Fruit fly (Drosophila melanogaster): ENCODE measurements around the gene Atg4a.

The Atg4a gene

dm6 chr2L:1048846-1049245 lies 31.9 kb upstream of the Atg4a start:
- TF ChIP-seq cic (GFP tag; optimal IDR thresholded peaks at IDR 0.05) = peak; percentile 7
- TF ChIP-seq cnc (optimal IDR thresholded peaks at IDR 0.05) = no peak

- TF ChIP-seq CG11617 (GFP tag; optimal IDR thresholded peaks at IDR 0.05) (no peak), tj (GFP tag; optimal IDR thresholded peaks at IDR 0.05) (no peak)
Observed at dm6 chr2L:1049361-1049760, 31.4 kb upstream of the Atg4a start.

dm6 chr2L:1056631-1057030 lies 24.1 kb upstream of the Atg4a start:
- no peak for TF ChIP-seq ovo (GFP tag; optimal IDR thresholded peaks at IDR 0.05)
- no peak for TF ChIP-seq CG7101 (tag; optimal IDR thresholded peaks at IDR 0.05)
- no peak for TF ChIP-seq CG12768 (GFP tag; optimal IDR thresholded peaks at IDR 0.05)
- TF ChIP-seq toe (GFP tag; optimal IDR thresholded peaks at IDR 0.05) = no peak
- TF ChIP-seq Hr96 (GFP tag; optimal IDR thresholded peaks at IDR 0.05) = no peak
- no peak for TF ChIP-seq Clk (GFP tag; optimal IDR thresholded peaks at IDR 0.05)

- TF ChIP-seq CG7101 (tag; optimal IDR thresholded peaks at IDR 0.05) = no peak
- no peak for TF ChIP-seq pad (GFP tag; optimal IDR thresholded peaks at IDR 0.05)
- no peak for TF ChIP-seq cic (GFP tag; optimal IDR thresholded peaks at IDR 0.05)
- no peak for TF ChIP-seq Clk (GFP tag; optimal IDR thresholded peaks at IDR 0.05)
- TF ChIP-seq CG5204 (GFP tag; optimal IDR thresholded peaks at IDR 0.05) = no peak
- no peak for TF ChIP-seq Crg-1 (GFP tag; optimal IDR thresholded peaks at IDR 0.05)
- no peak for TF ChIP-seq CG1620 (GFP tag; optimal IDR thresholded peaks at IDR 0.05)
- TF ChIP-seq Mnt (GFP tag; optimal IDR thresholded peaks at IDR 0.05) = no peak
- TF ChIP-seq ovo (GFP tag; optimal IDR thresholded peaks at IDR 0.05) = no peak
Observed at dm6 chr2L:1057513-1057912, 23.2 kb upstream of the Atg4a start.

dm6 chr2L:1062473-1063363 lies 18.0 kb upstream of the Atg4a start:
- TF ChIP-seq CG33017 (tag; optimal IDR thresholded peaks at IDR 0.05) (no peak), Clk (GFP tag; optimal IDR thresholded peaks at IDR 0.05) (no peak), bab1 (GFP tag; optimal IDR thresholded peaks at IDR 0.05) (no peak), pad (GFP tag; optimal IDR thresholded peaks at IDR 0.05) (peak; percentile 24)

dm6 chr2L:1063695-1064094 lies 17.0 kb upstream of the Atg4a start:
- TF ChIP-seq Mnt (GFP tag; optimal IDR thresholded peaks at IDR 0.05) (no peak), Hr96 (GFP tag; optimal IDR thresholded peaks at IDR 0.05) (no peak), CG33017 (tag; optimal IDR thresholded peaks at IDR 0.05) (no peak), Crg-1 (GFP tag; optimal IDR thresholded peaks at IDR 0.05) (no peak), toe (GFP tag; optimal IDR thresholded peaks at IDR 0.05) (no peak), pad (GFP tag; optimal IDR thresholded peaks at IDR 0.05) (no peak), ovo (GFP tag; optimal IDR thresholded peaks at IDR 0.05) (no peak), tj (GFP tag; optimal IDR thresholded peaks at IDR 0.05) (no peak), CG14711 (tag; optimal IDR thresholded peaks at IDR 0.05) (no peak), CG5204 (GFP tag; optimal IDR thresholded peaks at IDR 0.05) (no peak), kay (GFP tag; ENCODE audit: borderline replicate concordance) (no peak), CG11617 (GFP tag; optimal IDR thresholded peaks at IDR 0.05) (no peak), cic (GFP tag; optimal IDR thresholded peaks at IDR 0.05) (no peak), bab1 (GFP tag; optimal IDR thresholded peaks at IDR 0.05) (no peak)

dm6 chr2L:1064544-1064943 lies 16.2 kb upstream of the Atg4a start:
- TF ChIP-seq CG12768 (GFP tag; optimal IDR thresholded peaks at IDR 0.05) (no peak), cic (GFP tag; optimal IDR thresholded peaks at IDR 0.05) (no peak), Clk (GFP tag; optimal IDR thresholded peaks at IDR 0.05) (no peak), CG14711 (tag; optimal IDR thresholded peaks at IDR 0.05) (no peak), ovo (GFP tag; optimal IDR thresholded peaks at IDR 0.05) (no peak), pad (GFP tag; optimal IDR thresholded peaks at IDR 0.05) (no peak), CG1620 (GFP tag; optimal IDR thresholded peaks at IDR 0.05) (no peak), Hr96 (GFP tag; optimal IDR thresholded peaks at IDR 0.05) (no peak), CG7101 (tag; optimal IDR thresholded peaks at IDR 0.05) (no peak), Mnt (GFP tag; optimal IDR thresholded peaks at IDR 0.05) (no peak), CG5204 (GFP tag; optimal IDR thresholded peaks at IDR 0.05) (no peak), toe (GFP tag; optimal IDR thresholded peaks at IDR 0.05) (no peak), tj (GFP tag; optimal IDR thresholded peaks at IDR 0.05) (no peak), cnc (optimal IDR thresholded peaks at IDR 0.05) (no peak), bab1 (GFP tag; optimal IDR thresholded peaks at IDR 0.05) (no peak), CG33017 (tag; optimal IDR thresholded peaks at IDR 0.05) (no peak), CG7045 (GFP tag; optimal IDR thresholded peaks at IDR 0.05) (no peak), kay (GFP tag; ENCODE audit: borderline replicate concordance) (no peak), Crg-1 (GFP tag; optimal IDR thresholded peaks at IDR 0.05) (no peak)
